Fruit fly (Drosophila melanogaster): Measurements from ENCODE around the gene for.

The for gene

dm6 chr2L:3654956-3655618, 1.7 kb downstream of the for start:
- no peak for TF ChIP-seq Clk (GFP tag; optimal IDR thresholded peaks at IDR 0.05)
- no peak for TF ChIP-seq CG11617 (GFP tag; optimal IDR thresholded peaks at IDR 0.05)
- TF ChIP-seq Mnt (GFP tag; optimal IDR thresholded peaks at IDR 0.05), result no peak
- TF ChIP-seq Hr96 (GFP tag; optimal IDR thresholded peaks at IDR 0.05), result no peak
- TF ChIP-seq CG7101 (tag; optimal IDR thresholded peaks at IDR 0.05), result no peak
- TF ChIP-seq toe (GFP tag; optimal IDR thresholded peaks at IDR 0.05), result no peak
- TF ChIP-seq CG7045 (GFP tag; optimal IDR thresholded peaks at IDR 0.05), result no peak

- peak; percentile 38 for TF ChIP-seq CG7101 (tag; optimal IDR thresholded peaks at IDR 0.05)
- TF ChIP-seq tj (GFP tag; optimal IDR thresholded peaks at IDR 0.05), result peak; percentile 92
- TF ChIP-seq kay (GFP tag; ENCODE audit: borderline replicate concordance), result peak; percentile 93
- no peak for TF ChIP-seq CG12768 (GFP tag; optimal IDR thresholded peaks at IDR 0.05)
Observed at dm6 chr2L:3648173-3648972, 8.4 kb downstream of the for start.

dm6 chr2L:3647521-3648172, 9.1 kb downstream of the for start:
- TF ChIP-seq cic (GFP tag; optimal IDR thresholded peaks at IDR 0.05), result peak; percentile 89
- TF ChIP-seq Hr96 (GFP tag; optimal IDR thresholded peaks at IDR 0.05), result no peak
- peak; percentile 80 for TF ChIP-seq Mnt (GFP tag; optimal IDR thresholded peaks at IDR 0.05)
- TF ChIP-seq Crg-1 (GFP tag; optimal IDR thresholded peaks at IDR 0.05), result peak; percentile 85
- TF ChIP-seq kay (GFP tag; ENCODE audit: borderline replicate concordance), result peak; percentile 84
- TF ChIP-seq tj (GFP tag; optimal IDR thresholded peaks at IDR 0.05), result peak; percentile 69
- TF ChIP-seq CG33017 (tag; optimal IDR thresholded peaks at IDR 0.05), result peak; percentile 94
- peak; percentile 76 for TF ChIP-seq Clk (GFP tag; optimal IDR thresholded peaks at IDR 0.05)
- peak; percentile 96 for TF ChIP-seq CG7101 (tag; optimal IDR thresholded peaks at IDR 0.05)
- peak; percentile 87 for TF ChIP-seq CG11617 (GFP tag; optimal IDR thresholded peaks at IDR 0.05)
- TF ChIP-seq toe (GFP tag; optimal IDR thresholded peaks at IDR 0.05), result peak; percentile 21
- peak; percentile 2 for TF ChIP-seq ovo (GFP tag; optimal IDR thresholded peaks at IDR 0.05)
- TF ChIP-seq CG12768 (GFP tag; optimal IDR thresholded peaks at IDR 0.05), result peak; percentile 92
- TF ChIP-seq pad (GFP tag; optimal IDR thresholded peaks at IDR 0.05), result peak; percentile 81
- no peak for TF ChIP-seq cnc (optimal IDR thresholded peaks at IDR 0.05)
- peak; percentile 59 for TF ChIP-seq CG1620 (GFP tag; optimal IDR thresholded peaks at IDR 0.05)
- peak; percentile 85 for TF ChIP-seq CG7045 (GFP tag; optimal IDR thresholded peaks at IDR 0.05)
- peak; percentile 87 for TF ChIP-seq CG14711 (tag; optimal IDR thresholded peaks at IDR 0.05)
- TF ChIP-seq CG5204 (GFP tag; optimal IDR thresholded peaks at IDR 0.05), result peak; percentile 89
- TF ChIP-seq bab1 (GFP tag; optimal IDR thresholded peaks at IDR 0.05), result peak; percentile 39

- no peak for TF ChIP-seq ovo (GFP tag; optimal IDR thresholded peaks at IDR 0.05)
- no peak for TF ChIP-seq CG7045 (GFP tag; optimal IDR thresholded peaks at IDR 0.05)
- TF ChIP-seq cnc (optimal IDR thresholded peaks at IDR 0.05), result no peak
- TF ChIP-seq toe (GFP tag; optimal IDR thresholded peaks at IDR 0.05), result no peak
- TF ChIP-seq CG11617 (GFP tag; optimal IDR thresholded peaks at IDR 0.05), result no peak
- TF ChIP-seq kay (GFP tag; ENCODE audit: borderline replicate concordance), result no peak
- no peak for TF ChIP-seq CG1620 (GFP tag; optimal IDR thresholded peaks at IDR 0.05)
- TF ChIP-seq cic (GFP tag; optimal IDR thresholded peaks at IDR 0.05), result peak; percentile 7
- TF ChIP-seq tj (GFP tag; optimal IDR thresholded peaks at IDR 0.05), result no peak
- no peak for TF ChIP-seq Hr96 (GFP tag; optimal IDR thresholded peaks at IDR 0.05)
- no peak for TF ChIP-seq CG12768 (GFP tag; optimal IDR thresholded peaks at IDR 0.05)
- no peak for TF ChIP-seq CG7101 (tag; optimal IDR thresholded peaks at IDR 0.05)
- TF ChIP-seq Crg-1 (GFP tag; optimal IDR thresholded peaks at IDR 0.05), result no peak
- TF ChIP-seq CG33017 (tag; optimal IDR thresholded peaks at IDR 0.05), result no peak
- TF ChIP-seq CG5204 (GFP tag; optimal IDR thresholded peaks at IDR 0.05), result peak; percentile 9
- no peak for TF ChIP-seq Mnt (GFP tag; optimal IDR thresholded peaks at IDR 0.05)
- no peak for TF ChIP-seq Clk (GFP tag; optimal IDR thresholded peaks at IDR 0.05)
Observed at dm6 chr2L:3646041-3646440, 10.7 kb downstream of the for start.

- TF ChIP-seq bab1 (GFP tag; optimal IDR thresholded peaks at IDR 0.05), result no peak
- no peak for TF ChIP-seq toe (GFP tag; optimal IDR thresholded peaks at IDR 0.05)
- TF ChIP-seq CG7101 (tag; optimal IDR thresholded peaks at IDR 0.05), result no peak
- TF ChIP-seq CG11617 (GFP tag; optimal IDR thresholded peaks at IDR 0.05), result no peak
- TF ChIP-seq CG14711 (tag; optimal IDR thresholded peaks at IDR 0.05), result no peak
- TF ChIP-seq Clk (GFP tag; optimal IDR thresholded peaks at IDR 0.05), result no peak
- TF ChIP-seq ovo (GFP tag; optimal IDR thresholded peaks at IDR 0.05), result no peak
- TF ChIP-seq pad (GFP tag; optimal IDR thresholded peaks at IDR 0.05), result no peak
- no peak for TF ChIP-seq tj (GFP tag; optimal IDR thresholded peaks at IDR 0.05)
- TF ChIP-seq cnc (optimal IDR thresholded peaks at IDR 0.05), result no peak
- TF ChIP-seq CG33017 (tag; optimal IDR thresholded peaks at IDR 0.05), result no peak
- TF ChIP-seq CG1620 (GFP tag; optimal IDR thresholded peaks at IDR 0.05), result no peak
- TF ChIP-seq cic (GFP tag; optimal IDR thresholded peaks at IDR 0.05), result no peak
- no peak for TF ChIP-seq Crg-1 (GFP tag; optimal IDR thresholded peaks at IDR 0.05)
- TF ChIP-seq Mnt (GFP tag; optimal IDR thresholded peaks at IDR 0.05), result no peak
- TF ChIP-seq Hr96 (GFP tag; optimal IDR thresholded peaks at IDR 0.05), result no peak
- no peak for TF ChIP-seq kay (GFP tag; ENCODE audit: borderline replicate concordance)
- TF ChIP-seq CG12768 (GFP tag; optimal IDR thresholded peaks at IDR 0.05), result no peak
- TF ChIP-seq CG7045 (GFP tag; optimal IDR thresholded peaks at IDR 0.05), result no peak
Observed at dm6 chr2L:3645339-3645738, 11.4 kb downstream of the for start.

Data from whole organism, adult.